Worm (Caenorhabditis elegans): ENCODE data around the gene F56D6.23.

Gene F56D6.23

ce11 chrIV:3878283-3878938, 39.8 kb upstream of the F56D6.23 start, which contains the start of gene F37C4.6:
F37C4.6 (minus strand) TSS chrIV:3878333.
- TF ChIP-seq ceh-36 (tag; optimal IDR thresholded peaks at IDR 0.05) (no peak), ceh-13 (GFP tag; optimal IDR thresholded peaks at IDR 0.05) (no peak), tbx-11 (GFP tag; IDR thresholded peaks at IDR 0.05) (no peak), hmbx-1 (tag; optimal IDR thresholded peaks at IDR 0.05) (no peak), aly-1 (tag; optimal IDR thresholded peaks at IDR 0.05) (no peak), hmg-4 (GFP tag; optimal IDR thresholded peaks at IDR 0.05) (no peak), ets-7 (tag; optimal IDR thresholded peaks at IDR 0.05) (no peak), pes-1 (GFP tag; IDR thresholded peaks at IDR 0.05) (no peak), hnd-1 (tag; optimal IDR thresholded peaks at IDR 0.05) (no peak)

ce11 chrIV:3881119-3881518, 37.1 kb upstream of the F56D6.23 start, which contains the start of the genes F37C4.8 and oac-23:
F37C4.8 (minus strand) TSS chrIV:3881219.
oac-23 (plus strand) TSS chrIV:3881441.
- TF ChIP-seq tra-4 (tag; optimal IDR thresholded peaks at IDR 0.05) (no peak), F13C5.2 (tag; optimal IDR thresholded peaks at IDR 0.05) (no peak), ama-1 (optimal IDR thresholded peaks at IDR 0.05) (no peak), B0310.2 (tag; optimal IDR thresholded peaks at IDR 0.05) (no peak), hmg-4 (GFP tag; optimal IDR thresholded peaks at IDR 0.05) (no peak), sea-1 (GFP tag; conservative IDR thresholded peaks at IDR 0.05) (no peak), pes-1 (GFP tag; IDR thresholded peaks at IDR 0.05) (no peak), tbx-37 (GFP tag; conservative IDR thresholded peaks at IDR 0.05) (no peak), ceh-13 (GFP tag; optimal IDR thresholded peaks at IDR 0.05) (no peak), ets-7 (tag; optimal IDR thresholded peaks at IDR 0.05) (no peak), ceh-36 (tag; optimal IDR thresholded peaks at IDR 0.05) (no peak), scrt-1 (GFP tag; IDR thresholded peaks at IDR 0.05) (no peak), tbx-11 (GFP tag; IDR thresholded peaks at IDR 0.05) (no peak), flt-1 (GFP tag; IDR thresholded peaks at IDR 0.05) (no peak), hmbx-1 (tag; optimal IDR thresholded peaks at IDR 0.05) (no peak), aly-1 (tag; optimal IDR thresholded peaks at IDR 0.05) (no peak), hnd-1 (tag; optimal IDR thresholded peaks at IDR 0.05) (no peak)

- no peak for TF ChIP-seq hmg-4 (GFP tag; optimal IDR thresholded peaks at IDR 0.05)
- TF ChIP-seq scrt-1 (GFP tag; IDR thresholded peaks at IDR 0.05), result no peak
- no peak for TF ChIP-seq aly-1 (tag; optimal IDR thresholded peaks at IDR 0.05)
- TF ChIP-seq F13C5.2 (tag; optimal IDR thresholded peaks at IDR 0.05), result no peak
- TF ChIP-seq tra-4 (tag; optimal IDR thresholded peaks at IDR 0.05), result no peak
- no peak for TF ChIP-seq ceh-36 (tag; optimal IDR thresholded peaks at IDR 0.05)
- TF ChIP-seq hmbx-1 (tag; optimal IDR thresholded peaks at IDR 0.05), result no peak
- TF ChIP-seq ama-1 (optimal IDR thresholded peaks at IDR 0.05), result no peak
- no peak for TF ChIP-seq tbx-11 (GFP tag; IDR thresholded peaks at IDR 0.05)
- no peak for TF ChIP-seq pes-1 (GFP tag; IDR thresholded peaks at IDR 0.05)
- TF ChIP-seq ets-7 (tag; optimal IDR thresholded peaks at IDR 0.05), result no peak
- no peak for TF ChIP-seq tbx-37 (GFP tag; conservative IDR thresholded peaks at IDR 0.05)
- no peak for TF ChIP-seq B0310.2 (tag; optimal IDR thresholded peaks at IDR 0.05)
- no peak for TF ChIP-seq ceh-13 (GFP tag; optimal IDR thresholded peaks at IDR 0.05)
- no peak for TF ChIP-seq flt-1 (GFP tag; IDR thresholded peaks at IDR 0.05)
- no peak for TF ChIP-seq hnd-1 (tag; optimal IDR thresholded peaks at IDR 0.05)
- TF ChIP-seq sea-1 (GFP tag; conservative IDR thresholded peaks at IDR 0.05), result no peak
These were observed 32.9 kb upstream of the F56D6.23 start, which contains the start of gene oac-22 for ce11 chrIV:3885369-3885768. oac-22 (plus strand) TSS chrIV:3885669.

- TF ChIP-seq hnd-1 (tag; optimal IDR thresholded peaks at IDR 0.05) (no peak), hmbx-1 (tag; optimal IDR thresholded peaks at IDR 0.05) (no peak), tbx-11 (GFP tag; IDR thresholded peaks at IDR 0.05) (no peak), ama-1 (optimal IDR thresholded peaks at IDR 0.05) (no peak), B0310.2 (tag; optimal IDR thresholded peaks at IDR 0.05) (no peak), ceh-13 (GFP tag; optimal IDR thresholded peaks at IDR 0.05) (no peak), pes-1 (GFP tag; IDR thresholded peaks at IDR 0.05) (no peak), aly-1 (tag; optimal IDR thresholded peaks at IDR 0.05) (no peak), tbx-37 (GFP tag; conservative IDR thresholded peaks at IDR 0.05) (no peak), hmg-4 (GFP tag; optimal IDR thresholded peaks at IDR 0.05) (no peak), sea-1 (GFP tag; conservative IDR thresholded peaks at IDR 0.05) (no peak), flt-1 (GFP tag; IDR thresholded peaks at IDR 0.05) (no peak)
These were observed 29.3 kb upstream of the F56D6.23 start, which contains the start of gene oac-21 for ce11 chrIV:3888963-3889362. oac-21 (plus strand) TSS chrIV:3889263.

- TF ChIP-seq hnd-1 (tag; optimal IDR thresholded peaks at IDR 0.05), result no peak
- TF ChIP-seq ceh-13 (GFP tag; optimal IDR thresholded peaks at IDR 0.05), result no peak
- TF ChIP-seq B0310.2 (tag; optimal IDR thresholded peaks at IDR 0.05), result no peak
- no peak for TF ChIP-seq sea-1 (GFP tag; conservative IDR thresholded peaks at IDR 0.05)
- TF ChIP-seq ceh-36 (tag; optimal IDR thresholded peaks at IDR 0.05), result no peak
- no peak for TF ChIP-seq hmg-4 (GFP tag; optimal IDR thresholded peaks at IDR 0.05)
- no peak for TF ChIP-seq hmbx-1 (tag; optimal IDR thresholded peaks at IDR 0.05)
- TF ChIP-seq aly-1 (tag; optimal IDR thresholded peaks at IDR 0.05), result no peak
- no peak for TF ChIP-seq ama-1 (optimal IDR thresholded peaks at IDR 0.05)
- TF ChIP-seq tra-4 (tag; optimal IDR thresholded peaks at IDR 0.05), result no peak
- no peak for TF ChIP-seq F13C5.2 (tag; optimal IDR thresholded peaks at IDR 0.05)
- no peak for TF ChIP-seq ets-7 (tag; optimal IDR thresholded peaks at IDR 0.05)
- no peak for TF ChIP-seq pes-1 (GFP tag; IDR thresholded peaks at IDR 0.05)
- TF ChIP-seq scrt-1 (GFP tag; IDR thresholded peaks at IDR 0.05), result no peak
- no peak for TF ChIP-seq flt-1 (GFP tag; IDR thresholded peaks at IDR 0.05)
- TF ChIP-seq tbx-37 (GFP tag; conservative IDR thresholded peaks at IDR 0.05), result no peak
- TF ChIP-seq tbx-11 (GFP tag; IDR thresholded peaks at IDR 0.05), result no peak
These were observed 26.2 kb upstream of the F56D6.23 start, which contains the start of gene F56D6.9 for ce11 chrIV:3892027-3892426. F56D6.9 (plus strand) TSS chrIV:3892327.

ce11 chrIV:3894004-3894480, 24.2 kb upstream of the F56D6.23 start, which contains the start of gene F56D6.8:
F56D6.8 (minus strand) TSS chrIV:3894430.
- TF ChIP-seq tbx-37 (GFP tag; conservative IDR thresholded peaks at IDR 0.05), result no peak

ce11 chrIV:3894770-3895169, 23.5 kb upstream of the F56D6.23 start, which contains the start of gene dct-8:
dct-8 (plus strand) TSS chrIV:3895070.
- no peak for TF ChIP-seq sea-1 (GFP tag; conservative IDR thresholded peaks at IDR 0.05)
- no peak for TF ChIP-seq aly-1 (tag; optimal IDR thresholded peaks at IDR 0.05)
- TF ChIP-seq ceh-36 (tag; optimal IDR thresholded peaks at IDR 0.05), result no peak
- TF ChIP-seq ama-1 (optimal IDR thresholded peaks at IDR 0.05), result no peak
- no peak for TF ChIP-seq ets-7 (tag; optimal IDR thresholded peaks at IDR 0.05)
- TF ChIP-seq tra-4 (tag; optimal IDR thresholded peaks at IDR 0.05), result no peak
- TF ChIP-seq hmbx-1 (tag; optimal IDR thresholded peaks at IDR 0.05), result no peak
- no peak for TF ChIP-seq B0310.2 (tag; optimal IDR thresholded peaks at IDR 0.05)
- no peak for TF ChIP-seq tbx-11 (GFP tag; IDR thresholded peaks at IDR 0.05)
- no peak for TF ChIP-seq ceh-13 (GFP tag; optimal IDR thresholded peaks at IDR 0.05)
- no peak for TF ChIP-seq tbx-37 (GFP tag; conservative IDR thresholded peaks at IDR 0.05)
- TF ChIP-seq scrt-1 (GFP tag; IDR thresholded peaks at IDR 0.05), result no peak
- TF ChIP-seq pes-1 (GFP tag; IDR thresholded peaks at IDR 0.05), result no peak
- TF ChIP-seq F13C5.2 (tag; optimal IDR thresholded peaks at IDR 0.05), result no peak
- no peak for TF ChIP-seq hmg-4 (GFP tag; optimal IDR thresholded peaks at IDR 0.05)
- no peak for TF ChIP-seq flt-1 (GFP tag; IDR thresholded peaks at IDR 0.05)
- TF ChIP-seq hnd-1 (tag; optimal IDR thresholded peaks at IDR 0.05), result no peak
